Fruit fly (Drosophila melanogaster): ENCODE measurements around the gene TrissinR.

TrissinR gene

DNA sequence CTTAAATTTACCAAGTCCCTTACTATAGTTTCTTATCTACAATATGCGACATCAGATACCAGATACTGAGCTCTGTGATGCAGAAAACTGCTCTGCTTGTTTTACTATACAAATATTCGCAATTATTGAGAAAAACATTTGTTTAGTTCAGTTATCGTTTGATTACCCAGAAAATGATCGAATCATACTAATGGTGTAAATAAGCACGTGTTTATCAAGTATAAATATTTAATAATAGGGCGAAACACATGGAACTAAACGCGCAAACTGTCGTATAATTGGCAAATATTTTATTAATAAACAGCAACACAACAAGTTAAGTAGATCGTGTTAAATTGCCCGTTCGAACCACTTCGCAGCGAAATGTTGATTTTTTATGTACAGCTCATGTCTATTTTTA is 25.8 kb upstream of the TrissinR start (continued):
- TF ChIP-seq CG9215 (GFP tag; IDR thresholded peaks at IDR 0.05) (no peak), CG34422 (GFP tag; IDR thresholded peaks at IDR 0.05) (no peak), MBD-R2 (GFP tag; IDR thresholded peaks at IDR 0.05) (no peak; the same call in 1 of the 2 replicates), Ravus (GFP tag; IDR thresholded peaks at IDR 0.05) (no peak), Hr78 (GFP tag; optimal IDR thresholded peaks at IDR 0.05) (no peak), CG2875 (GFP tag; optimal IDR thresholded peaks at IDR 0.05) (peak; percentile 15), bcd (GFP tag; optimal IDR thresholded peaks at IDR 0.05) (peak; percentile 41), CG18599 (GFP tag; optimal IDR thresholded peaks at IDR 0.05) (peak; percentile 68), Sox100B (GFP tag; optimal IDR thresholded peaks at IDR 0.05) (peak; percentile 24), eve (GFP tag; optimal IDR thresholded peaks at IDR 0.05) (no peak), CG9797 (GFP tag; optimal IDR thresholded peaks at IDR 0.05) (no peak), Dbx (GFP tag; IDR thresholded peaks at IDR 0.05) (peak; percentile 67; the same call in 2 of the 3 replicates), gce (GFP tag; IDR thresholded peaks at IDR 0.05) (no peak), Rfx (GFP tag; IDR thresholded peaks at IDR 0.05) (peak; percentile 78), dmrt11E (tag; optimal IDR thresholded peaks at IDR 0.05) (peak; percentile 13), CG18476 (GFP tag; optimal IDR thresholded peaks at IDR 0.05) (peak; percentile 21), exex (tag; optimal IDR thresholded peaks at IDR 0.05) (no peak), shn (GFP tag; optimal IDR thresholded peaks at IDR 0.05) (no peak), B-H1 (GFP tag; IDR thresholded peaks at IDR 0.05) (no peak), CG11696 (GFP tag; IDR thresholded peaks at IDR 0.05) (no peak), Gug (GFP tag; IDR thresholded peaks at IDR 0.05) (no peak), Atf-2 (GFP tag; optimal IDR thresholded peaks at IDR 0.05) (no peak), sna (GFP tag; IDR thresholded peaks at IDR 0.05; ENCODE audit: partially characterized antibody) (no peak), org-1 (GFP tag; optimal IDR thresholded peaks at IDR 0.05) (peak; percentile 61), nerfin-1 (tag; optimal IDR thresholded peaks at IDR 0.05) (no peak), CG7372 (GFP tag; IDR thresholded peaks at IDR 0.05) (no peak), cwo (GFP tag; optimal IDR thresholded peaks at IDR 0.05) (peak; percentile 47), Dek (tag; optimal IDR thresholded peaks at IDR 0.05) (peak; percentile 67), ab (GFP tag; optimal IDR thresholded peaks at IDR 0.05) (no peak), Poxn (GFP tag; IDR thresholded peaks at IDR 0.05) (no peak), gro (GFP tag; optimal IDR thresholded peaks at IDR 0.05) (peak; percentile 49), phol (tag; optimal IDR thresholded peaks at IDR 0.05) (no peak), nau (GFP tag; optimal IDR thresholded peaks at IDR 0.05) (peak; percentile 55), hb (GFP tag; IDR thresholded peaks at IDR 0.05; ENCODE audit: partially characterized antibody) (no peak), CG13296 (GFP tag; optimal IDR thresholded peaks at IDR 0.05) (peak; percentile 47), Sry-β (GFP tag; optimal IDR thresholded peaks at IDR 0.05) (no peak), Spps (tag; optimal IDR thresholded peaks at IDR 0.05) (no peak), Hmx (GFP tag; optimal IDR thresholded peaks at IDR 0.05) (no peak), abd-A (tag; optimal IDR thresholded peaks at IDR 0.05) (no peak), az2 (GFP tag; optimal IDR thresholded peaks at IDR 0.05) (no peak), MESR4 (GFP tag; optimal IDR thresholded peaks at IDR 0.05) (no peak), CG17328 (GFP tag; IDR thresholded peaks at IDR 0.05) (no peak), Hr51 (GFP tag; optimal IDR thresholded peaks at IDR 0.05) (peak in 1 of 2 experiments; percentile 30), CG1529 (GFP tag; optimal IDR thresholded peaks at IDR 0.05) (no peak), zfh2 (GFP tag; optimal IDR thresholded peaks at IDR 0.05) (no peak), pb (GFP tag; optimal IDR thresholded peaks at IDR 0.05) (no peak), gt (GFP tag; IDR thresholded peaks at IDR 0.05) (no peak), Aef1 (GFP tag; IDR thresholded peaks at IDR 0.05) (no peak), ftz-f1 (GFP tag; optimal IDR thresholded peaks at IDR 0.05) (no peak), Adf1 (GFP tag; IDR thresholded peaks at IDR 0.05) (0 out of 2 replicates have a peak, but pooled peaks have one; percentile 34), Fer3 (tag; optimal IDR thresholded peaks at IDR 0.05) (peak; percentile 75), h (optimal IDR thresholded peaks at IDR 0.05) (no peak)
